Fruit fly (Drosophila melanogaster): ENCODE measurements around the gene mRpL12.

Gene mRpL12

DNA sequence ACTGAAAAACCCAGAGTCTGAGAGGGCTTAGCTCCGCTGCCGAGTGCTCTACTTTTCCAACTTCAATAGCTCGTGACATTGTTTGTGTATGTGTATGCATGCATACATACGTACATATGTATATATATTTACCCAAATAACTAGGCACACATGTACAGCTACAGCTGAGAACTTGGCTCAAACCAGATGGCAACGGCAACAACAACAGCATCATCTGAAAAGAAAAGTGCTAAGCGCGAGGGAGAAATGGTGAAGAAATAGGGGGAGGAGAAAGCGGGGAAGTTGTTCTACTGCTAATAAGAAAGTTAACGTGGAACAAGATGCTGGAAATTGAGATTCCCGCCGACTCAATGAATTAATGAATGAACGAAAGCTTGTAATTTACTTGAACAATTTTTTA lies 31.6 kb upstream of the mRpL12 start:
- TF ChIP-seq fkh (GFP tag; optimal IDR thresholded peaks at IDR 0.05) (peak; percentile 20), CG3919 (GFP tag; optimal IDR thresholded peaks at IDR 0.05) (no peak), CG10631 (GFP tag; optimal IDR thresholded peaks at IDR 0.05) (no peak)

- no peak for TF ChIP-seq Blimp-1 (GFP tag; optimal IDR thresholded peaks at IDR 0.05)
- TF ChIP-seq fkh (GFP tag; optimal IDR thresholded peaks at IDR 0.05): peak; percentile 34
Measured at dm6 chr3L:8925679-8926078, 30.9 kb upstream of the mRpL12 start.

dm6 chr3L:8929527-8929926 lies 27.1 kb upstream of the mRpL12 start:
- 0 out of 2 replicates have a peak, but pooled peaks have one; percentile 33 for TF ChIP-seq CG15336 (GFP tag; IDR thresholded peaks at IDR 0.05)
- no peak for TF ChIP-seq CG11762 (GFP tag; optimal IDR thresholded peaks at IDR 0.05; ENCODE audit: insufficient read depth)
- peak; percentile 51 for TF ChIP-seq Eip78C (GFP tag)
- TF ChIP-seq Hr4 (GFP tag; optimal IDR thresholded peaks at IDR 0.05): peak; percentile 33

- TF ChIP-seq CG11902 (GFP tag; optimal IDR thresholded peaks at IDR 0.05) (no peak), cyc (GFP tag; optimal IDR thresholded peaks at IDR 0.05) (no peak), Sox102F (GFP tag; optimal IDR thresholded peaks at IDR 0.05) (peak; percentile 36), achi (GFP tag; optimal IDR thresholded peaks at IDR 0.05) (no peak), Ets96B (tag; optimal IDR thresholded peaks at IDR 0.05) (no peak), esn (GFP tag; optimal IDR thresholded peaks at IDR 0.05) (no peak), Met (GFP tag; optimal IDR thresholded peaks at IDR 0.05) (peak; percentile 38), Blimp-1 (GFP tag; optimal IDR thresholded peaks at IDR 0.05) (no peak), CG11294 (GFP tag; IDR thresholded peaks at IDR 0.05) (no peak), acj6 (GFP tag; optimal IDR thresholded peaks at IDR 0.05) (no peak), fkh (GFP tag; optimal IDR thresholded peaks at IDR 0.05) (no peak), net (GFP tag; optimal IDR thresholded peaks at IDR 0.05) (no peak), CG8632 (GFP tag; optimal IDR thresholded peaks at IDR 0.05) (no peak), spab (GFP tag; optimal IDR thresholded peaks at IDR 0.05) (no peak), Eip78C (GFP tag) (peak; percentile 88)
Measured at dm6 chr3L:8931916-8932315, 24.7 kb upstream of the mRpL12 start.

DNA sequence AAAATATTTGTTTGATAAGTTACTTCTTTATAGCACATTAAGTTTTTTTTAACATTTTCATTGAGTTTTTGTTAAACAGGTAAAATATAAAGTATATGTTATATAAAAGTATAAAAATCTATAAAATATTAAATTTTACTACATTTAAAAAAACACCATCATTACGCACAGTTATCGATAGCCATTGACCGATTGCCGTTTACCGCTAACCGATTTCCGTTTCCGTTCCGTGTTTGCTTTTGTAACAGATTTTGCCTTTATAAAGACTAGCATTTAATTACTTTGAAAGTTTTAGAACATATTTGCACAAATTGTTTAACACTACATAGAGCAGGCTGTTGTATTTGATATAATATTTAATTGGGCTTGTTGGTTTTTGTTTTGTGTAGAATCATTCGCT lies 16.9 kb upstream of the mRpL12 start:
- TF ChIP-seq CG9139 (GFP tag; optimal IDR thresholded peaks at IDR 0.05): no peak
- no peak for TF ChIP-seq achi (GFP tag; optimal IDR thresholded peaks at IDR 0.05)
- no peak for TF ChIP-seq Blimp-1 (GFP tag; optimal IDR thresholded peaks at IDR 0.05)
- no peak for TF ChIP-seq salr (GFP tag; optimal IDR thresholded peaks at IDR 0.05)
- no peak for TF ChIP-seq Met (GFP tag; optimal IDR thresholded peaks at IDR 0.05)
- TF ChIP-seq CG4318 (GFP tag; optimal IDR thresholded peaks at IDR 0.05): no peak
- TF ChIP-seq Hr4 (GFP tag; optimal IDR thresholded peaks at IDR 0.05): no peak
- TF ChIP-seq CG11902 (GFP tag; optimal IDR thresholded peaks at IDR 0.05): no peak
- no peak for TF ChIP-seq Ets21C (GFP tag; optimal IDR thresholded peaks at IDR 0.05)
- TF ChIP-seq Sox102F (GFP tag; optimal IDR thresholded peaks at IDR 0.05): no peak
- TF ChIP-seq Eip75B (GFP tag; optimal IDR thresholded peaks at IDR 0.05): no peak
- TF ChIP-seq CG1621 (tag; optimal IDR thresholded peaks at IDR 0.05): no peak
- TF ChIP-seq CG11762 (GFP tag; optimal IDR thresholded peaks at IDR 0.05; ENCODE audit: insufficient read depth): no peak
- TF ChIP-seq esn (GFP tag; optimal IDR thresholded peaks at IDR 0.05): no peak
- TF ChIP-seq dsx (GFP tag; optimal IDR thresholded peaks at IDR 0.05; ENCODE audit: poor library complexity, severe bottlenecking): no peak

DNA sequence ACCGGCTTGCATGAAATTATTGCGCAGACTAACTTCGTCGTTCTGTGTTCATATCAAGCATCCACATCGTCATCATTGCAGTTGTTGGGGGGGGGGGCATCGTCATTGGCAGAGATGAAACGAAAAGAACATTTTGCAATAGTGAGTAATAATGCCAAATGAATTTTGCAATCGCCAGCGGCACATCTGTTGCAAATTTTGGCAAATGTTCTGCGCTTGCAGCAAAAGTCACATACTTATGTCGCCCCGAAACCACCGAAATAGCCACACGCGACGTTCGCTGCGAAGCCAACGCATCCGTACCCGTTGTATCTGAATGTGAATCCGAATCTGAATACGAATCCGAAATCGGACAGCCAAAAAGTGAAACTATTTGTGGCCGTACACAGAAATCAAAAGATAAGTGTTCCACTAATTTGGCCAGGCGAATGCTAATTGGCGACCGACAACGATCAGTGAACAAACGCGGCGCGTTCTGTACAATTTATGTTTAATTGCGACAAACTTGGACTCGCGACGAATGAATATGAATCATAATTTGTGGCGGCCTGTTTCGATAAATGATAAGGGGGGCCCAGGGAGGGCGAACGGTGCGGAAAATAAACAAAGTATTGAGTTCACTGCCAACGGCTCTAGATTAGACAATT lies 8.6 kb upstream of the mRpL12 start:
- TF ChIP-seq Eip78C (GFP tag) (no peak), fkh (GFP tag; optimal IDR thresholded peaks at IDR 0.05) (peak; percentile 58), net (GFP tag; optimal IDR thresholded peaks at IDR 0.05) (peak; percentile 55)

dm6 chr3L:8949823-8950222 lies 6.8 kb upstream of the mRpL12 start:
- no peak for TF ChIP-seq fd59A (GFP tag; optimal IDR thresholded peaks at IDR 0.05)
- TF ChIP-seq pdm3 (GFP tag; optimal IDR thresholded peaks at IDR 0.05): no peak
- no peak for TF ChIP-seq fkh (GFP tag; optimal IDR thresholded peaks at IDR 0.05)
- TF ChIP-seq CG9139 (GFP tag; optimal IDR thresholded peaks at IDR 0.05): no peak
- TF ChIP-seq ss (GFP tag; optimal IDR thresholded peaks at IDR 0.05): no peak
- no peak for TF ChIP-seq eg (GFP tag; IDR thresholded peaks at IDR 0.05)
- no peak for TF ChIP-seq svp (GFP tag)
